Worm (Caenorhabditis elegans) whole organism, L2 larva: ENCODE results near the gene uev-2.

Experiments
- ZK546.5 ChIP-seq: sonication (generic microtip); optimal IDR thresholded peaks from 2 replicates; lab custom pipeline; 2017; ENCODE audit warnings: missing biosample characterization, missing genetic modification characterization
- ama-1 ChIP-seq: fragments of 150-350 bp; optimal IDR thresholded peaks from 2 replicates; lab custom pipeline; 2018; ENCODE audit warnings: inconsistent platforms
- dmd-4 ChIP-seq: sonication (generic microtip); optimal IDR thresholded peaks from 2 replicates; lab custom pipeline; 2017; ENCODE audit warnings: missing biosample characterization, missing genetic modification characterization
- elt-3 ChIP-seq: sonication (generic microtip); optimal IDR thresholded peaks from 2 replicates; lab custom pipeline; 2017; ENCODE audit warnings: missing biosample characterization, missing genetic modification characterization
- fos-1 ChIP-seq: fragments of 150-350 bp; optimal IDR thresholded peaks from 2 replicates; lab custom pipeline; 2014; ENCODE audit warnings: missing biosample characterization, missing genetic modification characterization
- lsy-2 ChIP-seq, 2 experiments: fragments of 150-350 bp in 1 of 2; sonication (generic microtip) in 1 of 2; optimal IDR thresholded peaks; 2 replicates each; lab custom pipeline; 2014 to 2017; ENCODE audit warnings: missing biosample characterization in 2 of 2, missing genetic modification characterization in 2 of 2
- nhr-77 ChIP-seq: fragments of 150-350 bp; optimal IDR thresholded peaks from 2 replicates; lab custom pipeline; 2014; ENCODE audit warnings: missing biosample characterization, missing genetic modification characterization
- ztf-1 ChIP-seq: fragments of 200-800 bp; sonication (Bioruptor generic); conservative IDR thresholded peaks from 2 replicates; pipeline ENCODE4 v1.3.6; 2022; ENCODE audit warnings: missing genetic modification characterization, missing compliant biosample characterization
- ztf-11 ChIP-seq: sonication (generic microtip); optimal IDR thresholded peaks from 2 replicates; lab custom pipeline; 2017; ENCODE audit warnings: missing biosample characterization, missing genetic modification characterization

DNA sequence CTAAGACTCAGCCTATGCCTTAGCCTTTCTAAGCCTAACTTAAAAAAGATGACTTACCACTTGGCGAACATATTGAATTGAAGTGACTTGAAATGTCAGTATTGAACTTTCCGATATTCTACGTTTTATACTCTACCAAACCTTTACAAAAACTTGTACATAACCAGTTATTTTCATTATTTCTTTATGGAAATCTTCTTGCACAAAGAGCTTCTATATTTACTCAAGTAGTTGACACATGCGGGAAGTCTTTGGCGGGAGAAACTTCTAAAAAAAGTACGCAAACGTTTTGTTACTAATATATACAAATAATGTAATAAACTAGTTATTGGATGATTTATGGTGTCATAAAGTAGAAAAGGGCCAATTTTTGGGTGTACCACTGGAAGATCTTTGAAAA, 14.2 kb upstream of the uev-2 start, which contains the start of gene nspb-12:
- TF ChIP-seq nhr-77 (tag; lab: Kevin White, UChicago), result no peak
- no peak for TF ChIP-seq ztf-1 (GFP tag; lab: Robert Waterston, UW)
- TF ChIP-seq elt-3 (tag; lab: Kevin White, UChicago), result no peak
- no peak for TF ChIP-seq lsy-2 (tag; optimal IDR thresholded peaks at IDR 0.05; lab: Kevin White, UChicago)
- no peak for TF ChIP-seq fos-1 (tag; lab: Kevin White, UChicago)
- TF ChIP-seq ama-1 (lab: Kevin White, UChicago), result no peak
- TF ChIP-seq dmd-4 (tag; lab: Kevin White, UChicago), result no peak
- no peak for TF ChIP-seq ztf-11 (tag; lab: Kevin White, UChicago)
- no peak for TF ChIP-seq ZK546.5
